Fruit fly (Drosophila melanogaster) whole organism, prepupa: ENCODE measurements around the gene CG4572.

Experiments used
- Blimp-1 ChIP-seq: fragments of 200-800 bp; sonication (Bioruptor generic); optimal IDR thresholded peaks from 3 replicates; lab custom pipeline; 2017; ENCODE audit warnings: missing biosample characterization, missing genetic modification characterization, mild to moderate bottlenecking, moderate library complexity, missing genetic modification reagents
- CG10669 ChIP-seq: fragments of 200-800 bp; sonication (Bioruptor generic); optimal IDR thresholded peaks from 3 replicates; lab custom pipeline; 2018; ENCODE audit warnings: missing biosample characterization, mild to moderate bottlenecking, missing genetic modification characterization, moderate library complexity
- CG11294 ChIP-seq: fragments of 200-800 bp; sonication (Bioruptor generic); IDR thresholded peaks from 2 replicates; pipeline ENCODE4 v1.3.6; 2022; ENCODE audit warnings: missing biosample characterization, missing genetic modification characterization
- CG11762 ChIP-seq: fragments of 200-800 bp; sonication (Bioruptor generic); optimal IDR thresholded peaks from 3 replicates; lab custom pipeline; 2016; ENCODE audit warnings: missing biosample characterization, missing genetic modification characterization; ENCODE audit not compliant: insufficient read depth
- CG11902 ChIP-seq: fragments of 200-800 bp; sonication (Bioruptor generic); optimal IDR thresholded peaks from 3 replicates; lab custom pipeline; 2016; ENCODE audit warnings: missing biosample characterization, missing genetic modification characterization
- CG15336 ChIP-seq: fragments of 200-800 bp; sonication (Bioruptor generic); IDR thresholded peaks from 2 replicates; pipeline ENCODE4 v1.3.6; 2022; ENCODE audit warnings: missing biosample characterization, missing genetic modification characterization
- CG1621 ChIP-seq: fragments of 200-800 bp; sonication (Bioruptor generic); optimal IDR thresholded peaks from 3 replicates; lab custom pipeline; 2018; ENCODE audit warnings: missing biosample characterization, mild to moderate bottlenecking, missing genetic modification characterization
- CG16779 ChIP-seq: fragments of 200-800 bp; sonication (Bioruptor generic); optimal IDR thresholded peaks from 3 replicates; lab custom pipeline; 2017; ENCODE audit warnings: missing biosample characterization, mild to moderate bottlenecking, missing genetic modification characterization
- CG3032 ChIP-seq: fragments of 200-800 bp; optimal IDR thresholded peaks from 2 replicates; lab custom pipeline; 2019; ENCODE audit warnings: missing biosample characterization, mild to moderate bottlenecking, missing genetic modification characterization, moderate library complexity
- CG31627 ChIP-seq: fragments of 200-800 bp; sonication (Bioruptor generic); optimal IDR thresholded peaks from 3 replicates; lab custom pipeline; 2016; ENCODE audit warnings: missing biosample characterization, missing genetic modification characterization
- CG34406 ChIP-seq: fragments of 200-800 bp; sonication (Bioruptor generic); optimal IDR thresholded peaks from 3 replicates; lab custom pipeline; 2016; ENCODE audit warnings: missing biosample characterization, missing genetic modification characterization
- CG3919 ChIP-seq: fragments of 200-800 bp; sonication (Bioruptor generic); optimal IDR thresholded peaks from 3 replicates; lab custom pipeline; 2016; ENCODE audit warnings: missing biosample characterization, missing genetic modification characterization
- CG4318 ChIP-seq: fragments of 200-800 bp; sonication (Bioruptor generic); optimal IDR thresholded peaks from 3 replicates; lab custom pipeline; 2017; ENCODE audit warnings: missing biosample characterization, mild to moderate bottlenecking, missing genetic modification characterization
- CG6163 ChIP-seq: fragments of 200-800 bp; sonication (Bioruptor generic); IDR thresholded peaks from 3 replicates; pipeline ENCODE4 v1.3.6; 2022; ENCODE audit warnings: missing biosample characterization, missing genetic modification characterization
- CG6792 ChIP-seq: fragments of 200-800 bp; sonication (Bioruptor generic); optimal IDR thresholded peaks from 3 replicates; lab custom pipeline; 2016; ENCODE audit warnings: missing biosample characterization, missing genetic modification characterization
- CG6808 ChIP-seq: fragments of 200-800 bp; sonication (Bioruptor generic); optimal IDR thresholded peaks from 3 replicates; lab custom pipeline; 2017; ENCODE audit warnings: missing biosample characterization, missing genetic modification characterization, mild to moderate bottlenecking, moderate library complexity, missing genetic modification reagents
- CG7368 ChIP-seq: fragments of 200-800 bp; sonication (Bioruptor generic); optimal IDR thresholded peaks from 3 replicates; lab custom pipeline; 2016; ENCODE audit warnings: missing biosample characterization, missing genetic modification characterization
- CG8119 ChIP-seq: fragments of 200-800 bp; sonication (Bioruptor generic); IDR thresholded peaks from 3 replicates; pipeline ENCODE4 v1.3.6; 2022; ENCODE audit warnings: missing biosample characterization, missing genetic modification characterization
- CG8632 ChIP-seq: fragments of 200-800 bp; sonication (Bioruptor generic); optimal IDR thresholded peaks from 3 replicates; lab custom pipeline; 2016; ENCODE audit warnings: missing biosample characterization, missing genetic modification characterization
- Eip75B ChIP-seq: fragments of 200-800 bp; sonication (Bioruptor generic); optimal IDR thresholded peaks from 3 replicates; lab custom pipeline; 2016; ENCODE audit warnings: missing biosample characterization, missing genetic modification characterization
- Eip78C ChIP-seq: fragments of 200-800 bp; sonication (Bioruptor generic); peaks from one replicate; lab custom pipeline; 2016; ENCODE audit warnings: missing biosample characterization, missing genetic modification characterization
- Eip93F ChIP-seq: fragments of 200-800 bp; sonication (Bioruptor generic); optimal IDR thresholded peaks from 2 replicates; lab custom pipeline; 2016; ENCODE audit warnings: missing biosample characterization, mild to moderate bottlenecking, missing genetic modification characterization
- Ets21C ChIP-seq: fragments of 200-800 bp; sonication (Bioruptor generic); optimal IDR thresholded peaks from 3 replicates; lab custom pipeline; 2016; ENCODE audit warnings: missing biosample characterization, missing genetic modification characterization
- Ets96B ChIP-seq: fragments of 200-800 bp; optimal IDR thresholded peaks from 2 replicates; lab custom pipeline; 2019; ENCODE audit warnings: missing biosample characterization, mild to moderate bottlenecking, missing genetic modification characterization, moderate library complexity
- Gug ChIP-seq: fragments of 200-800 bp; sonication (Bioruptor generic); IDR thresholded peaks from 2 replicates; pipeline ENCODE4 v1.3.6; 2022; ENCODE audit warnings: missing biosample characterization, missing genetic modification characterization
- Hr39 ChIP-seq: fragments of 200-800 bp; sonication (Bioruptor generic); optimal IDR thresholded peaks from 2 replicates; lab custom pipeline; 2016; ENCODE audit warnings: missing biosample characterization, missing genetic modification characterization
- Hr4 ChIP-seq: fragments of 200-800 bp; sonication (Bioruptor generic); optimal IDR thresholded peaks from 3 replicates; lab custom pipeline; 2016; ENCODE audit warnings: missing biosample characterization, missing genetic modification characterization
- Lpt ChIP-seq: fragments of 200-800 bp; sonication (Bioruptor generic); optimal IDR thresholded peaks from 3 replicates; lab custom pipeline; 2016; ENCODE audit warnings: missing biosample characterization, missing genetic modification characterization
- OdsH ChIP-seq: fragments of 200-800 bp; sonication (Bioruptor generic); optimal IDR thresholded peaks from 3 replicates; lab custom pipeline; 2016; ENCODE audit warnings: missing biosample characterization, missing genetic modification characterization
- Smox ChIP-seq: fragments of 200-800 bp; sonication (Bioruptor generic); optimal IDR thresholded peaks from 3 replicates; lab custom pipeline; 2016; ENCODE audit warnings: missing biosample characterization, missing genetic modification characterization
- Sox102F ChIP-seq: fragments of 200-800 bp; sonication (Bioruptor generic); optimal IDR thresholded peaks from 2 replicates; lab custom pipeline; 2016; ENCODE audit warnings: missing biosample characterization, mild to moderate bottlenecking, missing genetic modification characterization
- Sox14 ChIP-seq: fragments of 200-800 bp; sonication (Bioruptor generic); optimal IDR thresholded peaks from 3 replicates; lab custom pipeline; 2016; ENCODE audit warnings: missing biosample characterization, missing genetic modification characterization
- achi ChIP-seq: fragments of 200-800 bp; sonication (Bioruptor generic); optimal IDR thresholded peaks from 3 replicates; lab custom pipeline; 2016; ENCODE audit warnings: missing biosample characterization, missing genetic modification characterization
- acj6 ChIP-seq: fragments of 200-800 bp; sonication (Bioruptor generic); optimal IDR thresholded peaks from 3 replicates; lab custom pipeline; 2016; ENCODE audit warnings: missing biosample characterization, missing genetic modification characterization
- cyc ChIP-seq: fragments of 200-800 bp; sonication (Bioruptor generic); optimal IDR thresholded peaks from 3 replicates; lab custom pipeline; 2016; ENCODE audit warnings: missing biosample characterization, missing genetic modification characterization
- dac ChIP-seq: fragments of 200-800 bp; sonication (Bioruptor generic); optimal IDR thresholded peaks from 2 replicates; lab custom pipeline; 2017; ENCODE audit warnings: missing biosample characterization, mild to moderate bottlenecking, missing genetic modification characterization
- dsx ChIP-seq: fragments of 200-800 bp; optimal IDR thresholded peaks from 3 replicates; lab custom pipeline; 2019; ENCODE audit warnings: missing biosample characterization, mild to moderate bottlenecking, missing genetic modification characterization, moderate library complexity; ENCODE audit not compliant: poor library complexity, severe bottlenecking
- fd59A ChIP-seq: fragments of 200-800 bp; sonication (Bioruptor generic); optimal IDR thresholded peaks from 2 replicates; lab custom pipeline; 2017; ENCODE audit warnings: missing biosample characterization, mild to moderate bottlenecking, missing genetic modification characterization, missing genetic modification reagents
- fd85E ChIP-seq: fragments of 200-800 bp; sonication (Bioruptor generic); optimal IDR thresholded peaks from 3 replicates; lab custom pipeline; 2016; ENCODE audit warnings: missing biosample characterization, missing genetic modification characterization
- fkh ChIP-seq: fragments of 200-800 bp; sonication (Bioruptor generic); optimal IDR thresholded peaks from 3 replicates; lab custom pipeline; 2017; ENCODE audit warnings: missing biosample characterization, mild to moderate bottlenecking, missing genetic modification characterization, moderate library complexity
- net ChIP-seq: fragments of 200-800 bp; sonication (Bioruptor generic); optimal IDR thresholded peaks from 3 replicates; lab custom pipeline; 2016; ENCODE audit warnings: missing biosample characterization, missing genetic modification characterization
- salr ChIP-seq, 2 experiments: fragments of 200-800 bp; sonication (Bioruptor generic); optimal IDR thresholded peaks; 3 replicates each; lab custom pipeline; 2016 to 2018; ENCODE audit warnings: missing biosample characterization in 2 of 2, missing genetic modification characterization in 2 of 2, mild to moderate bottlenecking in 1 of 2
- spab ChIP-seq: fragments of 200-800 bp; sonication (Bioruptor generic); optimal IDR thresholded peaks from 2 replicates; lab custom pipeline; 2017; ENCODE audit warnings: missing biosample characterization, mild to moderate bottlenecking, missing genetic modification characterization, missing genetic modification reagents
- ss ChIP-seq, 2 experiments: fragments of 200-800 bp; sonication (Bioruptor generic); optimal IDR thresholded peaks; 2 replicates in 1 of 2; 3 replicates in 1 of 2; lab custom pipeline; 2017 to 2018; ENCODE audit warnings: mild to moderate bottlenecking in 2 of 2, missing biosample characterization in 2 of 2, missing genetic modification characterization in 2 of 2, moderate library complexity in 1 of 2
- svp ChIP-seq: fragments of 200-800 bp; sonication (Bioruptor generic); peaks from one replicate; lab custom pipeline; 2016; ENCODE audit warnings: missing biosample characterization, missing genetic modification characterization
- topi ChIP-seq: fragments of 200-800 bp; sonication (Bioruptor generic); optimal IDR thresholded peaks from 3 replicates; lab custom pipeline; 2016; ENCODE audit warnings: missing biosample characterization, missing genetic modification characterization
- vri ChIP-seq: fragments of 200-800 bp; sonication (Bioruptor generic); optimal IDR thresholded peaks from 3 replicates; lab custom pipeline; 2016; ENCODE audit warnings: missing biosample characterization, mild to moderate bottlenecking, missing genetic modification characterization

The CG4572 gene

DNA sequence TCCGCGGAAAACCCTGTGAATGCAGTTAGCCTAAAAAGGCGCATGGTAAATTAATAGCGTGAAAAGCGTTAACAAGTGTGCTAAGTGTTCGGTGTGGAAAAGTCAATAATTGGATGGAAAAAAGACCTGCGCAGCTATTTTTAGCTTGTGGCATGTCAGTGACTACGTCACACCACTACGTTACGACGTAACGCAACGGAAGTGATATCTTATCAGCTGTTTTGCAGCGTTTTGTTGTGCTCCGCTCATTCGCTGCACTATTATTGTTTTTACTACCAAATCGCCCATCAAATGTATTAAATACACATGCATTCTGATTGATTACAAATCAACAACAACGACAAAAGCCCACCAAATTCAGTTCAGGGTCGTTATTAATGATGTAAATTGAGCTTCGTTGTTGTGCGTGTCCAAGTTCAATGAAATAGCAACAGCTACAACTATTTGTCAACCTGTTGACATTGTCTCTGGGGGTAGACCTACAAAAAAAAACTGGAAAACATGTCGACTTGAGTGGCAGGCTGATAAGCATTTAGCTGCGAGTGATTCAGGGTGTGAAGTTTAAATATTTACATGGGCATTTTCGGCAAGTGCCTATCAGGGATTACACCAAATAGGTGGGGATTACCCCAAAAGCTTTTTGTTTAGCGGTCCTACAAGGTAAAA, 16.5 kb downstream of the CG4572 start:
- TF ChIP-seq fkh (GFP tag; lab: Kevin White, UChicago): peak; percentile 94
- TF ChIP-seq svp (GFP tag; lab: Kevin White, UChicago): no peak

DNA sequence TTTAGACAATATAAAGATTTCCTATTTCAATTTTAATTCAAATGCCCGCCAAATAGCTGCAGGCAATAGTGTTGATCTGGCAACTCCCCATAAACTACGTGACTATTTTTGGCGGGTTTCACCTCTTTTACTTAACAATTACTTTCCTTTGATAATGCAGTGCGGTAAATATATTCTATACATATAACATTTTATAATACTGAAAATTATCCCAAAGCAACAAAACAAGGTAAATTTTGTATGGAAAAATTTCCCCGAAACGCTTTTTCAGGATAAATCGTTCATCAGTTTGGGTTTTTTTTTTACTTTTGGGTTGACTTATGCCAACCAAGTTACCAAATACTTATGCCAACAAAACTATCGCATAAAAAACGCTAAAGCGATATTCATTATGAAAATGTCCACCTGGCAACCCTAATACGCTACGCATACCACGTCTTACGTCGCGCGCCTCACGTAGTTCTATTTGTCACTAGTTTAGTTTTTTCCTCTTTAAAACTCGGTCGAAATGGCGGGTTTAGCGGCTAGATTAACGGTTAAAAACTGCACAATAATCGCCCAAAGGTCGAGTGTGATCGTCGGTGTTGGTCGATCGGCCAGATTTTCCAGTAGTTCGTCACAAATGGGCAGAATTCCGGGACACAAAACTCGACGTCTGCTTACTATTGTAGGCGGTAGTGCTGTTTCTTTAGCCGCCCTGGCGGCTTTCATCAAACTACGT, 17.2 kb downstream of the CG4572 start, which contains the start of gene MICU3:
MICU3 (plus strand) TSS at position 442 of the 721 bp plus-strand sequence.
- TF ChIP-seq Ets96B (no peak), CG16779 (tag; lab: Kevin White, UChicago) (no peak), vri (GFP tag; lab: Kevin White, UChicago) (peak; percentile 3), CG31627 (GFP tag; lab: Kevin White, UChicago) (peak; percentile 69), Eip75B (GFP tag; lab: Kevin White, UChicago) (no peak), fd85E (no peak), achi (no peak), OdsH (no peak), CG15336 (GFP tag; lab: Robert Waterston, UW) (peak; percentile 50), CG1621 (tag; lab: Kevin White, UChicago) (no peak), CG10669 (GFP tag; lab: Kevin White, UChicago) (no peak), CG6163 (GFP tag; lab: Robert Waterston, UW) (peak; percentile 64; the same call in 1 of the 3 replicates), svp (GFP tag; lab: Kevin White, UChicago) (peak; percentile 79), Sox102F (GFP tag; lab: Kevin White, UChicago) (no peak), CG3919 (no peak), CG8632 (GFP tag; lab: Kevin White, UChicago) (peak; percentile 22), dsx (no peak), CG7368 (GFP tag; lab: Kevin White, UChicago) (no peak), ss (GFP tag; optimal IDR thresholded peaks at IDR 0.05; lab: Kevin White, UChicago) (no peak), CG3032 (tag; lab: Kevin White, UChicago) (no peak), CG4318 (GFP tag; lab: Kevin White, UChicago) (peak; percentile 48), Eip93F (GFP tag; lab: Kevin White, UChicago) (no peak), CG34406 (GFP tag; lab: Kevin White, UChicago) (no peak), Lpt (GFP tag; lab: Kevin White, UChicago) (no peak), acj6 (GFP tag; lab: Kevin White, UChicago) (peak; percentile 62), salr (GFP tag; optimal IDR thresholded peaks at IDR 0.05; lab: Kevin White, UChicago) (peak in 1 of 2 experiments; percentile 10), Ets21C (GFP tag; lab: Kevin White, UChicago) (peak; percentile 30), CG11762 (GFP tag; lab: Kevin White, UChicago) (peak; percentile 15), Hr39 (GFP tag; lab: Kevin White, UChicago) (no peak), CG6808 (GFP tag; lab: Kevin White, UChicago) (no peak), Smox (no peak), Sox14 (GFP tag; lab: Kevin White, UChicago) (no peak), Eip78C (GFP tag; lab: Kevin White, UChicago) (peak; percentile 76), Hr4 (GFP tag; lab: Kevin White, UChicago) (no peak), CG6792 (peak; percentile 45), CG8119 (GFP tag; lab: Robert Waterston, UW) (no peak), dac (GFP tag; lab: Kevin White, UChicago) (peak; percentile 26), spab (GFP tag; lab: Kevin White, UChicago) (no peak), cyc (peak; percentile 66), Gug (GFP tag; lab: Robert Waterston, UW) (peak; percentile 42), fd59A (peak; percentile 7), fkh (GFP tag; lab: Kevin White, UChicago) (no peak), CG11902 (GFP tag; lab: Kevin White, UChicago) (peak; percentile 11), net (GFP tag; lab: Kevin White, UChicago) (no peak), Blimp-1 (GFP tag; lab: Kevin White, UChicago) (no peak), topi (GFP tag; lab: Kevin White, UChicago) (peak; percentile 50), CG11294 (GFP tag; lab: Robert Waterston, UW) (peak; percentile 17; the same call in 1 of the 2 replicates)
